Worm (Caenorhabditis elegans): ENCODE results near the gene srx-113.

Gene srx-113

ce11 chrV:12636248-12636647 is 4.3 kb upstream of the srx-113 start:
- no peak for TF ChIP-seq flt-1 (GFP tag; IDR thresholded peaks at IDR 0.05)
- no peak for TF ChIP-seq cog-1 (tag; optimal IDR thresholded peaks at IDR 0.05)
- no peak for TF ChIP-seq med-1 (GFP tag; optimal IDR thresholded peaks at IDR 0.05; ENCODE audit: insufficient read depth)
- no peak for TF ChIP-seq T22C8.4 (GFP tag; IDR thresholded peaks at IDR 0.05)
- TF ChIP-seq ztf-29 (GFP tag; IDR thresholded peaks at IDR 0.05), result no peak
- TF ChIP-seq klf-2 (GFP tag; conservative IDR thresholded peaks at IDR 0.05), result no peak
- TF ChIP-seq ref-1 (GFP tag; conservative IDR thresholded peaks at IDR 0.05), result no peak
- no peak for TF ChIP-seq ztf-23 (GFP tag; IDR thresholded peaks at IDR 0.05)
- TF ChIP-seq tab-1 (GFP tag; IDR thresholded peaks at IDR 0.05), result no peak

ce11 chrV:12635218-12635617 is 3.3 kb upstream of the srx-113 start:
- TF ChIP-seq med-1 (GFP tag; optimal IDR thresholded peaks at IDR 0.05; ENCODE audit: insufficient read depth), result no peak
- TF ChIP-seq tab-1 (GFP tag; IDR thresholded peaks at IDR 0.05), result no peak
- TF ChIP-seq klf-2 (GFP tag; conservative IDR thresholded peaks at IDR 0.05), result no peak
- TF ChIP-seq flt-1 (GFP tag; IDR thresholded peaks at IDR 0.05), result no peak
- no peak for TF ChIP-seq ref-1 (GFP tag; conservative IDR thresholded peaks at IDR 0.05)
- TF ChIP-seq cog-1 (tag; optimal IDR thresholded peaks at IDR 0.05), result no peak
- no peak for TF ChIP-seq ztf-23 (GFP tag; IDR thresholded peaks at IDR 0.05)
- TF ChIP-seq ztf-29 (GFP tag; IDR thresholded peaks at IDR 0.05), result no peak
- no peak for TF ChIP-seq T22C8.4 (GFP tag; IDR thresholded peaks at IDR 0.05)

- no peak for TF ChIP-seq tab-1 (GFP tag; IDR thresholded peaks at IDR 0.05)
Measured at ce11 chrV:12634746-12635145, 2.8 kb upstream of the srx-113 start.

ce11 chrV:12634050-12634449 is 2.1 kb upstream of the srx-113 start:
- TF ChIP-seq ztf-29 (GFP tag; IDR thresholded peaks at IDR 0.05) (no peak), flt-1 (GFP tag; IDR thresholded peaks at IDR 0.05) (no peak)

- TF ChIP-seq ztf-23 (GFP tag; IDR thresholded peaks at IDR 0.05), result 0 out of 2 replicates have a peak, but pooled peaks have one; percentile 61
- 0 out of 2 replicates have a peak, but pooled peaks have one; percentile 14 for TF ChIP-seq flt-1 (GFP tag; IDR thresholded peaks at IDR 0.05)
- TF ChIP-seq ref-1 (GFP tag; conservative IDR thresholded peaks at IDR 0.05), result no peak
Measured at ce11 chrV:12633046-12633445, 1.1 kb upstream of the srx-113 start.

ce11 chrV:12629743-12630142 is 2.2 kb downstream of the srx-113 start, which contains the start of gene F56H9.6:
TSS of gene F56H9.6 (minus strand) at chrV:12629843.
- TF ChIP-seq ref-1 (GFP tag; conservative IDR thresholded peaks at IDR 0.05) (no peak), T22C8.4 (GFP tag; IDR thresholded peaks at IDR 0.05) (no peak), ztf-29 (GFP tag; IDR thresholded peaks at IDR 0.05) (no peak), ztf-23 (GFP tag; IDR thresholded peaks at IDR 0.05) (no peak), klf-2 (GFP tag; conservative IDR thresholded peaks at IDR 0.05) (no peak), med-1 (GFP tag; optimal IDR thresholded peaks at IDR 0.05; ENCODE audit: insufficient read depth) (no peak), cog-1 (tag; optimal IDR thresholded peaks at IDR 0.05) (no peak), flt-1 (GFP tag; IDR thresholded peaks at IDR 0.05) (no peak), tab-1 (GFP tag; IDR thresholded peaks at IDR 0.05) (no peak)

- no peak for TF ChIP-seq klf-2 (GFP tag; conservative IDR thresholded peaks at IDR 0.05)
Measured at ce11 chrV:12624371-12624770, 7.6 kb downstream of the srx-113 start, which contains the start of gene F56H9.9. TSS of gene F56H9.9 (minus strand) at chrV:12624471.

ce11 chrV:12612118-12612517 is 19.8 kb downstream of the srx-113 start, which contains the start of gene cyc-2.2:
TSS of gene cyc-2.2 (minus strand) at chrV:12612218.
- TF ChIP-seq ref-1 (GFP tag; conservative IDR thresholded peaks at IDR 0.05), result no peak
- no peak for TF ChIP-seq flt-1 (GFP tag; IDR thresholded peaks at IDR 0.05)
- no peak for TF ChIP-seq T22C8.4 (GFP tag; IDR thresholded peaks at IDR 0.05)
- TF ChIP-seq med-1 (GFP tag; optimal IDR thresholded peaks at IDR 0.05; ENCODE audit: insufficient read depth), result no peak
- TF ChIP-seq ztf-29 (GFP tag; IDR thresholded peaks at IDR 0.05), result no peak
- TF ChIP-seq tab-1 (GFP tag; IDR thresholded peaks at IDR 0.05), result no peak
- no peak for TF ChIP-seq ztf-23 (GFP tag; IDR thresholded peaks at IDR 0.05)
- TF ChIP-seq klf-2 (GFP tag; conservative IDR thresholded peaks at IDR 0.05), result no peak
- TF ChIP-seq cog-1 (tag; optimal IDR thresholded peaks at IDR 0.05), result no peak

ce11 chrV:12611029-12611428 is 20.9 kb downstream of the srx-113 start, which contains the start of gene cubn-1:
TSS of gene cubn-1 (plus strand) at chrV:12611329.
- no peak for TF ChIP-seq flt-1 (GFP tag; IDR thresholded peaks at IDR 0.05)
- no peak for TF ChIP-seq med-1 (GFP tag; optimal IDR thresholded peaks at IDR 0.05; ENCODE audit: insufficient read depth)
- TF ChIP-seq klf-2 (GFP tag; conservative IDR thresholded peaks at IDR 0.05), result no peak
- no peak for TF ChIP-seq T22C8.4 (GFP tag; IDR thresholded peaks at IDR 0.05)
- no peak for TF ChIP-seq ztf-29 (GFP tag; IDR thresholded peaks at IDR 0.05)
- TF ChIP-seq tab-1 (GFP tag; IDR thresholded peaks at IDR 0.05), result no peak
- TF ChIP-seq ref-1 (GFP tag; conservative IDR thresholded peaks at IDR 0.05), result no peak
- TF ChIP-seq ztf-23 (GFP tag; IDR thresholded peaks at IDR 0.05), result no peak
- no peak for TF ChIP-seq cog-1 (tag; optimal IDR thresholded peaks at IDR 0.05)

ce11 chrV:12609526-12609925 is 22.4 kb downstream of the srx-113 start, which contains the start of gene ZC116.1:
TSS of gene ZC116.1 (plus strand) at chrV:12609826.
- TF ChIP-seq ztf-29 (GFP tag; IDR thresholded peaks at IDR 0.05), result no peak
- TF ChIP-seq cog-1 (tag; optimal IDR thresholded peaks at IDR 0.05), result no peak
- TF ChIP-seq tab-1 (GFP tag; IDR thresholded peaks at IDR 0.05), result no peak
- TF ChIP-seq klf-2 (GFP tag; conservative IDR thresholded peaks at IDR 0.05), result no peak
- no peak for TF ChIP-seq ref-1 (GFP tag; conservative IDR thresholded peaks at IDR 0.05)
- no peak for TF ChIP-seq med-1 (GFP tag; optimal IDR thresholded peaks at IDR 0.05; ENCODE audit: insufficient read depth)
- no peak for TF ChIP-seq ztf-23 (GFP tag; IDR thresholded peaks at IDR 0.05)
- no peak for TF ChIP-seq T22C8.4 (GFP tag; IDR thresholded peaks at IDR 0.05)
- TF ChIP-seq flt-1 (GFP tag; IDR thresholded peaks at IDR 0.05), result no peak

ce11 chrV:12608857-12609256 is 23.1 kb downstream of the srx-113 start, which contains the start of gene ZC116.5:
TSS of gene ZC116.5 (minus strand) at chrV:12608957.
- TF ChIP-seq ztf-29 (GFP tag; IDR thresholded peaks at IDR 0.05) (no peak), flt-1 (GFP tag; IDR thresholded peaks at IDR 0.05) (no peak), med-1 (GFP tag; optimal IDR thresholded peaks at IDR 0.05; ENCODE audit: insufficient read depth) (no peak), ref-1 (GFP tag; conservative IDR thresholded peaks at IDR 0.05) (no peak)

Measured in whole organism, midembryonic.